Worm (Caenorhabditis elegans) whole organism, late embryonic: ENCODE results near the gene Y11D7A.8.

Experiments used
- C38D4.7 ChIP-seq: fragments of 200-800 bp; sonication (Bioruptor generic); optimal IDR thresholded peaks from 2 replicates; lab custom pipeline; 2018; ENCODE audit warnings: mild to moderate bottlenecking, missing genetic modification characterization, moderate library complexity, missing compliant biosample characterization
- K02D7.2 ChIP-seq: sonication (generic microtip); optimal IDR thresholded peaks from 2 replicates; lab custom pipeline; 2017; ENCODE audit warnings: mild to moderate bottlenecking, missing genetic modification characterization, missing compliant biosample characterization
- ahr-1 ChIP-seq: sonication (generic microtip); optimal IDR thresholded peaks from 2 replicates; lab custom pipeline; 2016; ENCODE audit warnings: missing genetic modification characterization, missing compliant biosample characterization
- ceh-2 ChIP-seq: sonication (generic microtip); optimal IDR thresholded peaks from 2 replicates; lab custom pipeline; 2016; ENCODE audit warnings: missing genotype, missing genetic modification characterization, missing compliant biosample characterization
- ceh-22 ChIP-seq: sonication (generic microtip); optimal IDR thresholded peaks from 2 replicates; lab custom pipeline; 2017; ENCODE audit warnings: missing biosample characterization, missing genetic modification characterization
- ceh-24 ChIP-seq: sonication (generic microtip); optimal IDR thresholded peaks from 2 replicates; lab custom pipeline; 2016; ENCODE audit warnings: mild to moderate bottlenecking, missing genetic modification characterization, missing compliant biosample characterization
- ceh-31 ChIP-seq: sonication (generic microtip); optimal IDR thresholded peaks from 2 replicates; lab custom pipeline; 2016; ENCODE audit warnings: missing genetic modification characterization, missing compliant biosample characterization
- ceh-48 ChIP-seq: sonication (generic microtip); optimal IDR thresholded peaks from 2 replicates; lab custom pipeline; 2016; ENCODE audit warnings: missing genetic modification characterization, inconsistent platforms, missing compliant biosample characterization
- ceh-6 ChIP-seq: fragments of 200-800 bp; sonication (Bioruptor generic); optimal IDR thresholded peaks from 2 replicates; lab custom pipeline; 2018; ENCODE audit warnings: mild to moderate bottlenecking, missing genetic modification characterization, missing compliant biosample characterization
- che-1 ChIP-seq: sonication (generic microtip); optimal IDR thresholded peaks from 2 replicates; lab custom pipeline; 2016; ENCODE audit warnings: mild to moderate bottlenecking, missing genetic modification characterization, missing compliant biosample characterization
- dmd-4 ChIP-seq: sonication (generic microtip); optimal IDR thresholded peaks from 2 replicates; lab custom pipeline; 2016; ENCODE audit warnings: borderline replicate concordance, missing genetic modification characterization, missing compliant biosample characterization
- elt-2 ChIP-seq: sonication (generic microtip); optimal IDR thresholded peaks from 2 replicates; lab custom pipeline; 2016; ENCODE audit warnings: missing genetic modification reagents, missing genetic modification characterization, missing compliant biosample characterization
- elt-4 ChIP-seq: sonication (generic microtip); optimal IDR thresholded peaks from 2 replicates; lab custom pipeline; 2016; ENCODE audit warnings: missing genetic modification characterization, missing compliant biosample characterization
- ets-4 ChIP-seq: sonication (generic microtip); optimal IDR thresholded peaks from 2 replicates; lab custom pipeline; 2016; ENCODE audit warnings: missing genetic modification characterization, missing compliant biosample characterization
- gmeb-2 ChIP-seq: sonication (generic microtip); optimal IDR thresholded peaks from 2 replicates; lab custom pipeline; 2016; ENCODE audit warnings: missing genetic modification characterization, inconsistent platforms, missing compliant biosample characterization
- hlh-15 ChIP-seq: sonication (generic microtip); optimal IDR thresholded peaks from 2 replicates; lab custom pipeline; 2016; ENCODE audit warnings: missing genetic modification characterization, missing compliant biosample characterization
- hlh-30 ChIP-seq: sonication (generic microtip); optimal IDR thresholded peaks from 2 replicates; lab custom pipeline; 2017; ENCODE audit warnings: antibody characterized with exemption, missing genetic modification characterization, missing compliant biosample characterization; ENCODE audit not compliant: insufficient read depth
- lim-6 ChIP-seq: sonication (generic microtip); optimal IDR thresholded peaks from 2 replicates; lab custom pipeline; 2016; ENCODE audit warnings: missing genetic modification characterization, missing compliant biosample characterization
- mec-3 ChIP-seq: sonication (generic microtip); optimal IDR thresholded peaks from 2 replicates; lab custom pipeline; 2016; ENCODE audit warnings: borderline replicate concordance, missing genetic modification characterization, missing compliant biosample characterization
- nhr-11 ChIP-seq: fragments of 150-350 bp; optimal IDR thresholded peaks from 2 replicates; lab custom pipeline; 2014; ENCODE audit warnings: missing biosample characterization, missing genetic modification characterization
- pqm-1 ChIP-seq: sonication (generic microtip); optimal IDR thresholded peaks from 2 replicates; lab custom pipeline; 2016; ENCODE audit warnings: missing genetic modification characterization, missing compliant biosample characterization
- ref-2 ChIP-seq: sonication (generic microtip); optimal IDR thresholded peaks from 2 replicates; lab custom pipeline; 2016; ENCODE audit warnings: missing genetic modification characterization, missing compliant biosample characterization
- sox-2 ChIP-seq: fragments of 200-800 bp; sonication (Bioruptor generic); IDR thresholded peaks from 2 replicates; pipeline ENCODE4 v1.3.6; 2022; ENCODE audit warnings: missing genetic modification reagents, missing genetic modification characterization, missing compliant biosample characterization
- sox-4 ChIP-seq: sonication (generic microtip); optimal IDR thresholded peaks from 2 replicates; lab custom pipeline; 2017; ENCODE audit warnings: mild to moderate bottlenecking, missing genetic modification characterization, inconsistent platforms, missing compliant biosample characterization
- syd-9 ChIP-seq: sonication (generic microtip); optimal IDR thresholded peaks from 2 replicates; lab custom pipeline; 2016; ENCODE audit warnings: mild to moderate bottlenecking, missing genetic modification characterization, moderate library complexity, missing compliant biosample characterization
- tbx-7 ChIP-seq: sonication (generic microtip); optimal IDR thresholded peaks from 2 replicates; lab custom pipeline; 2016; ENCODE audit warnings: missing genotype, missing genetic modification characterization, missing compliant biosample characterization
- unc-3 ChIP-seq, 2 experiments: fragments of 200-800 bp in 1 of 2; sonication (Bioruptor generic) in 1 of 2; sonication (generic microtip) in 1 of 2; conservative IDR thresholded peaks in 1 of 2; optimal IDR thresholded peaks in 1 of 2; 2 replicates each; pipeline versions ENCODE4 v1.3.6 to Lab custom; 2016 to 2022; ENCODE audit warnings: missing compliant biosample characterization in 2 of 2, missing genetic modification characterization in 2 of 2, missing genetic modification reagents in 1 of 2
- unc-42 ChIP-seq: sonication (generic microtip); optimal IDR thresholded peaks from 2 replicates; lab custom pipeline; 2016; ENCODE audit warnings: missing genotype, missing genetic modification characterization, missing compliant biosample characterization
- unc-55 ChIP-seq: sonication (generic microtip); optimal IDR thresholded peaks from 2 replicates; lab custom pipeline; 2017; ENCODE audit warnings: missing biosample characterization, missing genetic modification reagents, missing genetic modification characterization
- ztf-16 ChIP-seq: sonication (generic microtip); optimal IDR thresholded peaks from 2 replicates; lab custom pipeline; 2017; ENCODE audit warnings: missing genetic modification characterization, missing compliant biosample characterization

Y11D7A.8 gene

ce11 chrIV:9217426-9217825, 33.8 kb upstream of the Y11D7A.8 start, which contains the start of gene C46C2.2:
C46C2.2 (plus strand) TSS chrIV:9217726.
- TF ChIP-seq K02D7.2 (no peak), nhr-11 (no peak)

ce11 chrIV:9218415-9218814, 32.8 kb upstream of the Y11D7A.8 start:
- TF ChIP-seq unc-55, result no peak
- no peak for TF ChIP-seq sox-4 (tag; lab: Kevin White, UChicago)
- TF ChIP-seq C38D4.7, result no peak
- no peak for TF ChIP-seq hlh-30 (tag; lab: Kevin White, UChicago)
- no peak for TF ChIP-seq ahr-1 (tag; lab: Kevin White, UChicago)
- TF ChIP-seq syd-9 (tag; lab: Kevin White, UChicago), result no peak

ce11 chrIV:9224825-9225224, 26.4 kb upstream of the Y11D7A.8 start, which contains the start of gene C46C2.3:
C46C2.3 (plus strand) TSS chrIV:9225125.
- TF ChIP-seq tbx-7, result no peak
- no peak for TF ChIP-seq unc-42
- no peak for TF ChIP-seq ceh-48 (tag; lab: Kevin White, UChicago)
- TF ChIP-seq pqm-1 (tag; lab: Kevin White, UChicago), result no peak
- no peak for TF ChIP-seq ets-4 (tag; lab: Kevin White, UChicago)
- no peak for TF ChIP-seq ceh-6 (GFP tag; lab: Kevin White, UChicago)
- no peak for TF ChIP-seq lim-6 (tag; lab: Kevin White, UChicago)
- TF ChIP-seq ceh-24, result no peak
- TF ChIP-seq elt-2 (tag; lab: Kevin White, UChicago), result no peak
- TF ChIP-seq hlh-15 (tag; lab: Kevin White, UChicago), result no peak

ce11 chrIV:9227650-9228049, 23.5 kb upstream of the Y11D7A.8 start:
- TF ChIP-seq ztf-16 (no peak), gmeb-2 (no peak), syd-9 (tag; lab: Kevin White, UChicago) (no peak), ref-2 (no peak), pqm-1 (tag; lab: Kevin White, UChicago) (no peak)

ce11 chrIV:9232421-9233141, 18.6 kb upstream of the Y11D7A.8 start, which contains the start of gene Y11D7A.3:
Y11D7A.3 (plus strand) TSS chrIV:9233091.
- TF ChIP-seq che-1 (tag; lab: Kevin White, UChicago) (no peak), unc-3 (GFP tag; conservative IDR thresholded peaks at IDR 0.05; lab: Robert Waterston, UW) (no peak), unc-3 (tag; optimal IDR thresholded peaks at IDR 0.05; lab: Kevin White, UChicago) (no peak), dmd-4 (tag; lab: Kevin White, UChicago) (no peak), ceh-2 (tag; lab: Kevin White, UChicago) (no peak), elt-4 (no peak), sox-2 (GFP tag; lab: Robert Waterston, UW) (peak; percentile 3; the same call in 1 of the 2 replicates), mec-3 (no peak)

- TF ChIP-seq elt-2 (tag; lab: Kevin White, UChicago), result peak; percentile 49
- TF ChIP-seq ref-2, result no peak
- no peak for TF ChIP-seq ceh-31 (tag; lab: Kevin White, UChicago)
Observed at ce11 chrIV:9239151-9239550, 12.0 kb upstream of the Y11D7A.8 start.

ce11 chrIV:9243670-9244069, 7.5 kb upstream of the Y11D7A.8 start, which contains the start of gene rab-28:
rab-28 (minus strand) TSS chrIV:9244012.
- TF ChIP-seq ceh-22 (tag; lab: Kevin White, UChicago), result no peak
- TF ChIP-seq, all 69 proteins: peak for 0
